Fruit fly (Drosophila melanogaster): ENCODE measurements around the gene CG13078.

The CG13078 gene

dm6 chr2L:19572496-19573317 lies 9.0 kb downstream of the CG13078 start (continued):
- TF ChIP-seq CG9797 (GFP tag; optimal IDR thresholded peaks at IDR 0.05) (no peak), CG15479 (GFP tag; optimal IDR thresholded peaks at IDR 0.05) (no peak), CG10274 (GFP tag; optimal IDR thresholded peaks at IDR 0.05) (peak; percentile 47), ci (GFP tag; IDR thresholded peaks at IDR 0.05) (no peak), gcm (GFP tag; optimal IDR thresholded peaks at IDR 0.05) (peak; percentile 67), GATAe (GFP tag; conservative IDR thresholded peaks at IDR 0.05) (no peak; the same call in 1 of the 2 replicates), hkb (optimal IDR thresholded peaks at IDR 0.05) (no peak), hkb (GFP tag; IDR thresholded peaks at IDR 0.05) (peak; percentile 72), MESR4 (GFP tag; optimal IDR thresholded peaks at IDR 0.05) (no peak), zen (tag; optimal IDR thresholded peaks at IDR 0.05) (no peak), PHDP (tag; optimal IDR thresholded peaks at IDR 0.05) (peak; percentile 78), CG11723 (GFP tag; optimal IDR thresholded peaks at IDR 0.05) (peak; percentile 24), sob (GFP tag; IDR thresholded peaks at IDR 0.05) (peak; percentile 28; the same call in 1 of the 2 replicates), otp (GFP tag; IDR thresholded peaks at IDR 0.05) (no peak; the same call in 2 of the 3 replicates), phol (tag; optimal IDR thresholded peaks at IDR 0.05) (peak; percentile 62), Sin3A (optimal IDR thresholded peaks at IDR 0.05) (no peak), bcd (GFP tag; optimal IDR thresholded peaks at IDR 0.05) (peak; percentile 63), CG12155 (GFP tag; optimal IDR thresholded peaks at IDR 0.05) (peak; percentile 68), CG13123 (GFP tag; optimal IDR thresholded peaks at IDR 0.05) (peak; percentile 14), nau (GFP tag; optimal IDR thresholded peaks at IDR 0.05) (no peak), Mes4 (GFP tag; optimal IDR thresholded peaks at IDR 0.05) (no peak), corto (GFP tag; optimal IDR thresholded peaks at IDR 0.05) (peak; percentile 89), ATbp (GFP tag; optimal IDR thresholded peaks at IDR 0.05) (peak; percentile 26), aop (GFP tag; IDR thresholded peaks at IDR 0.05) (0 out of 2 replicates have a peak, but pooled peaks have one; percentile 42), oc (tag; optimal IDR thresholded peaks at IDR 0.05) (no peak), hbn (GFP tag; IDR thresholded peaks at IDR 0.05; ENCODE audit: partially characterized antibody) (no peak), CG32532 (GFP tag; IDR thresholded peaks at IDR 0.05) (peak; percentile 65), Neu2 (GFP tag; optimal IDR thresholded peaks at IDR 0.05; ENCODE audit: borderline replicate concordance) (no peak), insv (GFP tag; optimal IDR thresholded peaks at IDR 0.05) (peak in 1 of 2 experiments; percentile 13), CG10366 (GFP tag; IDR thresholded peaks at IDR 0.05) (peak; percentile 52), CG6765 (GFP tag; optimal IDR thresholded peaks at IDR 0.05) (peak; percentile 45), chn (GFP tag; optimal IDR thresholded peaks at IDR 0.05) (peak; percentile 46), nom (GFP tag; optimal IDR thresholded peaks at IDR 0.05) (peak; percentile 79), CG11247 (GFP tag; IDR thresholded peaks at IDR 0.05) (no peak), gcm2 (GFP tag; optimal IDR thresholded peaks at IDR 0.05) (no peak), gfzf (GFP tag; optimal IDR thresholded peaks at IDR 0.05) (no peak), Optix (GFP tag; IDR thresholded peaks at IDR 0.05) (no peak), CG7556 (GFP tag; optimal IDR thresholded peaks at IDR 0.05) (peak; percentile 76), seq (GFP tag; IDR thresholded peaks at IDR 0.05) (no peak), mld (GFP tag; IDR thresholded peaks at IDR 0.05; ENCODE audit: partially characterized antibody) (0 out of 3 replicates have a peak, but pooled peaks have one; percentile 54), amos (GFP tag; IDR thresholded peaks at IDR 0.05; ENCODE audit: partially characterized antibody) (peak; percentile 14; the same call in 1 of the 2 replicates), Six4 (GFP tag; optimal IDR thresholded peaks at IDR 0.05) (no peak), Gug (GFP tag; IDR thresholded peaks at IDR 0.05) (peak; percentile 35; the same call in 1 of the 4 replicates), CG11560 (tag; IDR thresholded peaks at IDR 0.05) (no peak), Ets65A (GFP tag) (peak; percentile 72), grn (GFP tag; optimal IDR thresholded peaks at IDR 0.05) (no peak), Oli (tag; optimal IDR thresholded peaks at IDR 0.05) (peak; percentile 63), lola (GFP tag; optimal IDR thresholded peaks at IDR 0.05) (peak in 1 of 3 experiments; percentile 46), CG6791 (GFP tag; IDR thresholded peaks at IDR 0.05; ENCODE audit: partially characterized antibody) (no peak)
